Fruit fly (Drosophila melanogaster): Measurements from ENCODE around the gene Pp1-87B.

DNA sequence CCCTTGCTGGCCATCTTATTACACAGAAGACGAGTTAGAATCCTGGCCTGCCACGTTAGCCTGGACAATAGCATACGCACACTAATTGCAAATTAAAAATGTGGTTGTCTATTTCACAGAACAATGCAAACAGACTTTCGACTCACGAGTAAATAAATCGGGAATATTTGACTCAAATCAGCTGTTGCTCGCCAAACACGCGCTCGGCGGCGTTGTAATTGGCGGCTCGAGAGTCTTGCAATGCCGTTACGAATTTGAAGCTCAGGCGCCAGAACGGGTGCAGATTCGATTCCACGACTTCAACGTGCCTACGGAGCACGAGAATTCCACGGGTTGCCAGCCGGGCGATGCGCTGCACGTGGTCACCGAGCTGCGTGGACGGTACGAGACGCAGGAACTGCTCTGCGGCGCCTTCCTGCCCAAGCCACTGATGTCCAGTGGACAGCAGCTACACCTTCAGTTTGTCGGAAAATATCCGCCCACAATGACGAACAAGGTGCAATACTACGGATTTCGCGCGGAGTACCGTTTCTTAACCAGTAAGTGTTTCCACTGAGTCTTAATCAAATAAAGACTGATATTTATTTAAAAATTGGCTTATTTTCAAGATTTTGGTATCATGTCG is 23.9 kb downstream of the Pp1-87B start, which contains the start of gene DNAlig3:
- TF ChIP-seq CG8478 (optimal IDR thresholded peaks at IDR 0.05): no peak
- TF ChIP-seq usp (GFP tag; optimal IDR thresholded peaks at IDR 0.05): no peak

All from whole organism.